Fruit fly (Drosophila melanogaster) whole organism, embryonic: ENCODE results near the gene Tusp.

Experiments
- Abd-B ChIP-seq: fragments of 200-800 bp; sonication (Bioruptor generic); optimal IDR thresholded peaks from 2 replicates; lab custom pipeline; 2018; ENCODE audit warnings: missing biosample characterization, mild to moderate bottlenecking, missing genetic modification characterization, moderate library complexity
- Ada2b ChIP-seq: fragments of 200-800 bp; sonication (Bioruptor generic); IDR thresholded peaks from 2 replicates; pipeline ENCODE4 v1.3.6; 2022; ENCODE audit warnings: missing biosample characterization, missing genetic modification characterization
- B-H2 ChIP-seq: fragments of 200-800 bp; sonication (Bioruptor generic); optimal IDR thresholded peaks from 2 replicates; lab custom pipeline; 2018; ENCODE audit warnings: missing biosample characterization, mild to moderate bottlenecking, missing genetic modification characterization
- Bdp1 ChIP-seq: fragments of 200-800 bp; sonication (Bioruptor generic); optimal IDR thresholded peaks from 3 replicates; lab custom pipeline; 2016; ENCODE audit warnings: missing biosample characterization, missing genetic modification characterization
- CG10267 ChIP-seq: fragments of 200-800 bp; sonication (Bioruptor generic); optimal IDR thresholded peaks from 2 replicates; lab custom pipeline; 2018; ENCODE audit warnings: missing biosample characterization, mild to moderate bottlenecking, missing genetic modification characterization, moderate library complexity
- CG10274 ChIP-seq: fragments of 200-800 bp; sonication (Bioruptor generic); optimal IDR thresholded peaks from 3 replicates; lab custom pipeline; 2017; ENCODE audit warnings: missing biosample characterization, mild to moderate bottlenecking, missing genetic modification characterization
- CG10366 ChIP-seq: fragments of 200-800 bp; sonication (Bioruptor generic); IDR thresholded peaks from 2 replicates; pipeline ENCODE4 v1.3.6; 2022; ENCODE audit warnings: missing biosample characterization, missing genetic modification characterization
- CG10431 ChIP-seq: fragments of 200-800 bp; sonication (Bioruptor generic); optimal IDR thresholded peaks from 3 replicates; lab custom pipeline; 2018; ENCODE audit warnings: missing biosample characterization, mild to moderate bottlenecking, missing genetic modification characterization
- CG13287 ChIP-seq: fragments of 200-800 bp; sonication (Bioruptor generic); IDR thresholded peaks from 2 replicates; pipeline ENCODE4 v1.3.6; 2022; ENCODE audit warnings: missing biosample characterization, missing genetic modification characterization; ENCODE audit not compliant: partially characterized antibody
- CG14014 ChIP-seq: fragments of 200-800 bp; sonication (Bioruptor generic); IDR thresholded peaks from 2 replicates; pipeline ENCODE4 v1.3.6; 2022; ENCODE audit warnings: missing biosample characterization, missing genetic modification characterization
- CG15269 ChIP-seq: fragments of 200-800 bp; sonication (Bioruptor generic); optimal IDR thresholded peaks from 2 replicates; lab custom pipeline; 2018; ENCODE audit warnings: missing biosample characterization, mild to moderate bottlenecking, missing genetic modification characterization, moderate library complexity
- CG1529 ChIP-seq: fragments of 200-800 bp; sonication (Bioruptor generic); optimal IDR thresholded peaks from 3 replicates; lab custom pipeline; 2018; ENCODE audit warnings: missing biosample characterization, missing genetic modification characterization
- CG17359 ChIP-seq: fragments of 200-800 bp; sonication (Bioruptor generic); optimal IDR thresholded peaks from 3 replicates; lab custom pipeline; 2018; ENCODE audit warnings: missing biosample characterization, mild to moderate bottlenecking, missing genetic modification characterization, moderate library complexity
- CG17568 ChIP-seq: fragments of 200-800 bp; sonication (Bioruptor generic); optimal IDR thresholded peaks from 2 replicates; lab custom pipeline; 2018; ENCODE audit warnings: missing biosample characterization, mild to moderate bottlenecking, missing genetic modification characterization, moderate library complexity
- CG17829 ChIP-seq: fragments of 200-800 bp; optimal IDR thresholded peaks from 2 replicates; lab custom pipeline; 2019; ENCODE audit warnings: missing biosample characterization, mild to moderate bottlenecking, missing genetic modification characterization, moderate library complexity
- CG33213 ChIP-seq: fragments of 200-800 bp; sonication (Bioruptor generic); optimal IDR thresholded peaks from 3 replicates; lab custom pipeline; 2016; ENCODE audit warnings: missing biosample characterization, missing genetic modification characterization
- CG3407 ChIP-seq: fragments of 200-800 bp; sonication (Bioruptor generic); optimal IDR thresholded peaks from 2 replicates; lab custom pipeline; 2018; ENCODE audit warnings: missing biosample characterization, mild to moderate bottlenecking, missing genetic modification characterization
- CG3838 ChIP-seq: fragments of 200-800 bp; sonication (Bioruptor generic); optimal IDR thresholded peaks from 3 replicates; lab custom pipeline; 2016; ENCODE audit warnings: missing biosample characterization, missing genetic modification characterization
- CG6813 ChIP-seq: fragments of 200-800 bp; sonication (Bioruptor generic); optimal IDR thresholded peaks from 2 replicates; lab custom pipeline; 2017; ENCODE audit warnings: missing biosample characterization, missing genetic modification characterization, mild to moderate bottlenecking, moderate library complexity, missing genetic modification reagents
- CG7357 ChIP-seq: fragments of 200-800 bp; sonication (Bioruptor generic); IDR thresholded peaks from 3 replicates; pipeline ENCODE4 v1.3.6; 2022; ENCODE audit warnings: missing biosample characterization, missing genetic modification characterization
- CG8944 ChIP-seq: fragments of 200-800 bp; sonication (Bioruptor generic); optimal IDR thresholded peaks from 3 replicates; lab custom pipeline; 2016; ENCODE audit warnings: missing biosample characterization, missing genetic modification characterization
- CrebB ChIP-seq: fragments of 200-800 bp; sonication (Bioruptor generic); optimal IDR thresholded peaks from 3 replicates; lab custom pipeline; 2018; ENCODE audit warnings: missing biosample characterization, mild to moderate bottlenecking, missing genetic modification characterization
- D19B ChIP-seq: fragments of 200-800 bp; sonication (Bioruptor generic); optimal IDR thresholded peaks from 2 replicates; lab custom pipeline; 2017; ENCODE audit warnings: missing biosample characterization, mild to moderate bottlenecking, missing genetic modification characterization
- Doc3 ChIP-seq: fragments of 200-800 bp; sonication (Bioruptor generic); IDR thresholded peaks from 3 replicates; pipeline ENCODE4 v1.3.6; 2022; ENCODE audit warnings: missing biosample characterization, missing genetic modification characterization; ENCODE audit not compliant: partially characterized antibody
- Dp ChIP-seq: fragments of 200-800 bp; sonication (Bioruptor generic); optimal IDR thresholded peaks from 2 replicates; lab custom pipeline; 2018; ENCODE audit warnings: missing biosample characterization, mild to moderate bottlenecking, missing genetic modification characterization, moderate library complexity
- Drgx ChIP-seq: fragments of 200-800 bp; sonication (Bioruptor generic); IDR thresholded peaks from 2 replicates; pipeline ENCODE4 v1.3.6; 2022; ENCODE audit warnings: missing biosample characterization, missing genetic modification characterization
- Jarid2 ChIP-seq: fragments of 200-800 bp; sonication (Bioruptor generic); optimal IDR thresholded peaks from 3 replicates; lab custom pipeline; 2017; ENCODE audit warnings: mild to moderate bottlenecking, missing biosample characterization, missing genetic modification reagents, missing genetic modification characterization
- NK7.1 ChIP-seq: fragments of 200-800 bp; sonication (Bioruptor generic); optimal IDR thresholded peaks from 3 replicates; lab custom pipeline; 2016; ENCODE audit warnings: missing biosample characterization, missing genetic modification characterization
- Scr ChIP-seq: fragments of 200-800 bp; sonication (Bioruptor generic); IDR thresholded peaks from 2 replicates; pipeline ENCODE4 v1.3.6; 2022; ENCODE audit warnings: missing biosample characterization, missing genetic modification characterization; ENCODE audit not compliant: partially characterized antibody
- ap ChIP-seq: fragments of 200-800 bp; sonication (Bioruptor generic); IDR thresholded peaks from 2 replicates; pipeline ENCODE4 v1.3.6; 2022; ENCODE audit warnings: missing biosample characterization, missing genetic modification characterization
- ase ChIP-seq: fragments of 200-800 bp; sonication (Bioruptor generic); IDR thresholded peaks from 3 replicates; pipeline ENCODE4 v1.3.6; 2022; ENCODE audit warnings: missing biosample characterization, missing genetic modification characterization
- br ChIP-seq: fragments of >200 bp; optimal IDR thresholded peaks from 2 replicates; lab custom pipeline; 2017
- crol ChIP-seq: fragments of 200-800 bp; sonication (Bioruptor generic); IDR thresholded peaks from 2 replicates; pipeline ENCODE4 v1.3.6; 2022; ENCODE audit warnings: missing biosample characterization, missing genetic modification characterization
- cwo ChIP-seq: fragments of 200-800 bp; sonication (Bioruptor generic); optimal IDR thresholded peaks from 3 replicates; lab custom pipeline; 2017; ENCODE audit warnings: missing biosample characterization, missing genetic modification characterization, mild to moderate bottlenecking, moderate library complexity, missing genetic modification reagents
- dimm ChIP-seq: fragments of 200-800 bp; sonication (Bioruptor generic); IDR thresholded peaks from 2 replicates; pipeline ENCODE4 v1.3.6; 2022; ENCODE audit warnings: missing biosample characterization, missing genetic modification characterization
- dpn ChIP-seq, 2 experiments: fragments of 200-800 bp; sonication (Bioruptor generic); optimal IDR thresholded peaks; 3 replicates each; lab custom pipeline; 2016; ENCODE audit warnings: missing biosample characterization in 2 of 2, missing genetic modification characterization in 2 of 2
- fd102C ChIP-seq: fragments of 200-800 bp; sonication (Bioruptor generic); optimal IDR thresholded peaks from 2 replicates; lab custom pipeline; 2018; ENCODE audit warnings: missing biosample characterization, mild to moderate bottlenecking, missing genetic modification characterization, moderate library complexity
- fu2 ChIP-seq: fragments of 200-800 bp; sonication (Bioruptor generic); optimal IDR thresholded peaks from 2 replicates; lab custom pipeline; 2016; ENCODE audit warnings: missing biosample characterization, missing genetic modification characterization
- gem ChIP-seq: fragments of 200-800 bp; sonication (Bioruptor generic); optimal IDR thresholded peaks from 2 replicates; lab custom pipeline; 2019; ENCODE audit warnings: missing biosample characterization, mild to moderate bottlenecking, missing genetic modification characterization, moderate library complexity
- ind ChIP-seq: fragments of 200-800 bp; sonication (Bioruptor generic); optimal IDR thresholded peaks from 3 replicates; lab custom pipeline; 2016; ENCODE audit warnings: missing biosample characterization, missing genetic modification characterization
- pfk ChIP-seq: fragments of 200-800 bp; sonication (Bioruptor generic); optimal IDR thresholded peaks from 2 replicates; lab custom pipeline; 2018; ENCODE audit warnings: missing biosample characterization, mild to moderate bottlenecking, missing genetic modification characterization, moderate library complexity
- prd ChIP-seq, 3 experiments: fragments of >200 bp in 2 of 3; fragments of 200-800 bp in 1 of 3; sonication (Bioruptor generic) in 1 of 3; optimal IDR thresholded peaks in 2 of 3; IDR thresholded peaks in 1 of 3; 2 replicates in 2 of 3; 3 replicates in 1 of 3; pipeline versions ENCODE4 v1.3.6 to Lab custom; 2017 to 2022; ENCODE audit warnings: missing biosample characterization in 1 of 3, missing genetic modification characterization in 1 of 3
- sc ChIP-seq, 3 experiments: fragments of >200 bp in 2 of 3; fragments of 200-800 bp in 1 of 3; sonication (Bioruptor generic) in 1 of 3; optimal IDR thresholded peaks; 2 replicates in 2 of 3; 3 replicates in 1 of 3; lab custom pipeline; 2017; ENCODE audit warnings: mild to moderate bottlenecking in 1 of 3, missing biosample characterization in 1 of 3, missing genetic modification characterization in 1 of 3, missing genetic modification reagents in 1 of 3
- sim ChIP-seq: fragments of 200-800 bp; sonication (Bioruptor generic); IDR thresholded peaks from 2 replicates; pipeline ENCODE4 v1.3.6; 2022; ENCODE audit warnings: missing biosample characterization, missing genetic modification characterization
- sima ChIP-seq: fragments of 200-800 bp; sonication (Bioruptor generic); optimal IDR thresholded peaks from 2 replicates; lab custom pipeline; 2016; ENCODE audit warnings: missing biosample characterization, missing genetic modification characterization
- sna ChIP-seq: fragments of 200-800 bp; sonication (Bioruptor generic); IDR thresholded peaks from 2 replicates; pipeline ENCODE4 v1.3.6; 2022; ENCODE audit warnings: missing biosample characterization, missing genetic modification characterization; ENCODE audit not compliant: partially characterized antibody
- sqz ChIP-seq: fragments of 200-800 bp; sonication (Bioruptor generic); optimal IDR thresholded peaks from 3 replicates; lab custom pipeline; 2018; ENCODE audit warnings: missing biosample characterization, mild to moderate bottlenecking, missing genetic modification characterization
- stwl ChIP-seq: fragments of 200-800 bp; sonication (Bioruptor generic); optimal IDR thresholded peaks from 3 replicates; lab custom pipeline; 2018; ENCODE audit warnings: missing biosample characterization, mild to moderate bottlenecking, missing genetic modification characterization, moderate library complexity
- twi ChIP-seq: fragments of 200-800 bp; optimal IDR thresholded peaks from 2 replicates; lab custom pipeline; 2019; ENCODE audit warnings: missing biosample characterization, mild to moderate bottlenecking, missing genetic modification characterization, moderate library complexity

The Tusp gene

DNA sequence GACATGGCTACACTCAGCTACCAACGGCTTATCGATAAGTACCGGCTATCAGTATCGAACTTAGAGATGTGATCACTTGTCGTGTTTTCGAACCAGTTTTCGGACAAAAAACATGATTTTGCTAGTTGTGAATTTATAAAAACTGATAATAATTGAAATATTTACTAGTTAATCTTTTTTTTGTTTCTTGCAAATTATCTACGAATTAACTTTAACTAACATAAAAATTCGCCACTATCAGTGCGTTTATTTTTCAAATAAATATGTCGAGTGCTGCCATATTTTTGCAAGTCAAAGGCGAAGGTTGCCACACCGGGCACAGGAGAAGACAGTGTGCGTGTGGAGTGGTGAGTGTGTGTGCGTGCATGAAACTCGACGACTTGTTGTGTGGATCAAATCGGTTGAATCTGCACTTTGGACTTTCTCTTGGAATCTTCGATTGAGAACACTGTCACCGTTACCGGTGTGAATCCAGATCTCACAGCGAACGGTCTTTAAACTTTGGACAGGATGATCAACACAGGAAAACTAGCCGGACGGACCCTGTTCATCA is 69.6 kb downstream of the Tusp start, which contains the start of gene Hsdl2 (continued):
- TF ChIP-seq gem (tag; lab: Kevin White, UChicago), result no peak
- peak; percentile 4 for TF ChIP-seq CG8944 (GFP tag; lab: Kevin White, UChicago)
- no peak for TF ChIP-seq CG10366 (GFP tag; lab: Robert Waterston, UW)
- TF ChIP-seq B-H2, result no peak
- TF ChIP-seq Scr, result peak; percentile 72
- TF ChIP-seq Abd-B (GFP tag; lab: Kevin White, UChicago), result no peak
- TF ChIP-seq Ada2b, result peak; percentile 60
- TF ChIP-seq br, result no peak
- peak; percentile 92 for TF ChIP-seq Dp
- TF ChIP-seq NK7.1, result no peak
- TF ChIP-seq stwl (tag; lab: Kevin White, UChicago), result peak; percentile 15
- TF ChIP-seq pfk (GFP tag; lab: Kevin White, UChicago), result no peak
- no peak for TF ChIP-seq ap
- no peak for TF ChIP-seq CG17568 (GFP tag; lab: Kevin White, UChicago)
- TF ChIP-seq Doc3 (GFP tag; lab: Robert Waterston, UW), result peak; percentile 39; the same call in 2 of the 3 replicates
- peak; percentile 34 for TF ChIP-seq CG10267
- TF ChIP-seq CG3838 (GFP tag; lab: Kevin White, UChicago), result no peak
- no peak for TF ChIP-seq CG10274 (GFP tag; lab: Kevin White, UChicago)
- TF ChIP-seq Jarid2 (GFP tag; lab: Kevin White, UChicago), result no peak
- TF ChIP-seq Bdp1 (GFP tag; lab: Kevin White, UChicago), result no peak
- no peak for TF ChIP-seq ase (GFP tag; lab: Robert Waterston, UW)
- no peak for TF ChIP-seq prd (optimal IDR thresholded peaks at IDR 0.05; lab: Kevin White, UChicago)
- TF ChIP-seq prd (GFP tag; IDR thresholded peaks at IDR 0.05; lab: Robert Waterston, UW), result peak; percentile 70
- TF ChIP-seq sqz (GFP tag; lab: Kevin White, UChicago), result no peak
- TF ChIP-seq CG1529, result no peak
- no peak for TF ChIP-seq CG17829 (tag; lab: Kevin White, UChicago)
- TF ChIP-seq dpn (GFP tag; optimal IDR thresholded peaks at IDR 0.05; lab: Kevin White, UChicago), result peak in 1 of 2 experiments; percentile 29
- no peak for TF ChIP-seq CrebB (tag; lab: Kevin White, UChicago)
- TF ChIP-seq fd102C (GFP tag; lab: Kevin White, UChicago), result no peak
- TF ChIP-seq fu2 (GFP tag; lab: Kevin White, UChicago), result no peak
- no peak for TF ChIP-seq CG17359 (tag; lab: Kevin White, UChicago)
- no peak for TF ChIP-seq cwo (GFP tag; lab: Kevin White, UChicago)
- TF ChIP-seq CG10431 (GFP tag; lab: Kevin White, UChicago), result no peak
- TF ChIP-seq CG6813, result no peak
- TF ChIP-seq sc (optimal IDR thresholded peaks at IDR 0.05; lab: Kevin White, UChicago), result no peak
- TF ChIP-seq sc (GFP tag; optimal IDR thresholded peaks at IDR 0.05; lab: Kevin White, UChicago), result no peak
- TF ChIP-seq D19B, result no peak
- peak; percentile 61 for TF ChIP-seq Drgx
- TF ChIP-seq sima (GFP tag; lab: Kevin White, UChicago), result no peak
- no peak for TF ChIP-seq sim
- peak; percentile 60 for TF ChIP-seq CG13287
- no peak for TF ChIP-seq CG7357 (GFP tag; lab: Robert Waterston, UW)
- no peak for TF ChIP-seq CG3407 (GFP tag; lab: Kevin White, UChicago)
- peak; percentile 68 for TF ChIP-seq sna (GFP tag; lab: Robert Waterston, UW)
- no peak for TF ChIP-seq dimm
- TF ChIP-seq crol (GFP tag; lab: Robert Waterston, UW), result no peak
- peak; percentile 55 for TF ChIP-seq ind
- TF ChIP-seq twi (tag; lab: Kevin White, UChicago), result no peak
- no peak for TF ChIP-seq CG14014 (GFP tag; lab: Robert Waterston, UW)
- no peak for TF ChIP-seq CG15269 (tag; lab: Kevin White, UChicago)
- TF ChIP-seq CG33213 (GFP tag; lab: Kevin White, UChicago), result peak; percentile 38
